Fruit fly (Drosophila melanogaster) whole organism, adult: ENCODE data around the gene Cals.

Experiments
- CG11617 ChIP-seq: fragments of 200-800 bp; sonication (Bioruptor generic); optimal IDR thresholded peaks from 2 replicates; lab custom pipeline; 2017; ENCODE audit warnings: mild to moderate bottlenecking, missing biosample characterization, missing genetic modification reagents, missing genetic modification characterization
- CG12768 ChIP-seq: fragments of 200-800 bp; sonication (Bioruptor generic); optimal IDR thresholded peaks from 2 replicates; lab custom pipeline; 2017; ENCODE audit warnings: missing biosample characterization, missing genetic modification characterization, mild to moderate bottlenecking, moderate library complexity, missing genetic modification reagents
- CG14711 ChIP-seq: fragments of 200-800 bp; sonication (Bioruptor generic); optimal IDR thresholded peaks from 2 replicates; lab custom pipeline; 2018; ENCODE audit warnings: missing biosample characterization, mild to moderate bottlenecking, missing genetic modification characterization, moderate library complexity
- CG1620 ChIP-seq: fragments of 200-800 bp; sonication (Bioruptor generic); optimal IDR thresholded peaks from 2 replicates; lab custom pipeline; 2016; ENCODE audit warnings: missing biosample characterization, missing genetic modification characterization
- CG33017 ChIP-seq: fragments of 200-800 bp; sonication (Bioruptor generic); optimal IDR thresholded peaks from 2 replicates; lab custom pipeline; 2018; ENCODE audit warnings: missing biosample characterization, mild to moderate bottlenecking, missing genetic modification characterization, moderate library complexity
- CG5204 ChIP-seq: fragments of 200-800 bp; sonication (Bioruptor generic); optimal IDR thresholded peaks from 2 replicates; lab custom pipeline; 2016; ENCODE audit warnings: missing biosample characterization, missing genetic modification characterization
- CG7045 ChIP-seq: fragments of 200-800 bp; sonication (Bioruptor generic); optimal IDR thresholded peaks from 2 replicates; lab custom pipeline; 2017; ENCODE audit warnings: missing biosample characterization, mild to moderate bottlenecking, missing genetic modification characterization
- CG7101 ChIP-seq: fragments of 200-800 bp; sonication (Bioruptor generic); optimal IDR thresholded peaks from 2 replicates; lab custom pipeline; 2018; ENCODE audit warnings: missing biosample characterization, mild to moderate bottlenecking, missing genetic modification characterization, moderate library complexity
- Clk ChIP-seq: fragments of 200-800 bp; sonication (Bioruptor generic); optimal IDR thresholded peaks from 2 replicates; lab custom pipeline; 2017; ENCODE audit warnings: missing biosample characterization, missing genetic modification characterization
- Crg-1 ChIP-seq: fragments of 200-800 bp; sonication (Bioruptor generic); optimal IDR thresholded peaks from 2 replicates; lab custom pipeline; 2016; ENCODE audit warnings: missing biosample characterization, missing genetic modification characterization
- Hr96 ChIP-seq: fragments of 200-800 bp; sonication (Bioruptor generic); optimal IDR thresholded peaks from 2 replicates; lab custom pipeline; 2016; ENCODE audit warnings: missing biosample characterization, missing genetic modification characterization
- Mnt ChIP-seq: fragments of 200-800 bp; sonication (Bioruptor generic); optimal IDR thresholded peaks from 2 replicates; lab custom pipeline; 2016; ENCODE audit warnings: missing biosample characterization, mild to moderate bottlenecking, missing genetic modification characterization
- bab1 ChIP-seq: fragments of 200-800 bp; sonication (Bioruptor generic); optimal IDR thresholded peaks from 3 replicates; lab custom pipeline; 2019; ENCODE audit warnings: missing biosample characterization, mild to moderate bottlenecking, missing genetic modification characterization, moderate library complexity
- cic ChIP-seq: fragments of 200-800 bp; sonication (Bioruptor generic); optimal IDR thresholded peaks from 2 replicates; lab custom pipeline; 2017; ENCODE audit warnings: missing biosample characterization, mild to moderate bottlenecking, missing genetic modification characterization, moderate library complexity
- cnc ChIP-seq, 2 experiments: fragments of >200 bp; optimal IDR thresholded peaks; 2 replicates each; lab custom pipeline; 2017
- kay ChIP-seq: fragments of 200-800 bp; sonication (Bioruptor generic); peaks from one replicate; lab custom pipeline; 2016; ENCODE audit warnings: missing biosample characterization, missing genetic modification characterization, borderline replicate concordance
- ovo ChIP-seq: fragments of 200-800 bp; sonication (Bioruptor generic); optimal IDR thresholded peaks from 2 replicates; lab custom pipeline; 2016; ENCODE audit warnings: missing biosample characterization, missing genetic modification characterization
- pad ChIP-seq: fragments of 200-800 bp; sonication (Bioruptor generic); optimal IDR thresholded peaks from 3 replicates; lab custom pipeline; 2017; ENCODE audit warnings: missing biosample characterization, missing genetic modification characterization, mild to moderate bottlenecking, moderate library complexity, missing genetic modification reagents
- tj ChIP-seq: fragments of 200-800 bp; sonication (Bioruptor generic); optimal IDR thresholded peaks from 3 replicates; lab custom pipeline; 2017; ENCODE audit warnings: missing biosample characterization, mild to moderate bottlenecking, missing genetic modification characterization, moderate library complexity
- toe ChIP-seq: fragments of 200-800 bp; sonication (Bioruptor generic); optimal IDR thresholded peaks from 2 replicates; lab custom pipeline; 2016; ENCODE audit warnings: missing biosample characterization, missing genetic modification characterization

The Cals gene

dm6 chr4:1127000-1127399, 3.8 kb upstream of the Cals start:
- no peak for TF ChIP-seq Crg-1 (GFP tag; lab: Kevin White, UChicago)
- no peak for TF ChIP-seq toe (GFP tag; lab: Kevin White, UChicago)
- TF ChIP-seq cic (GFP tag; lab: Kevin White, UChicago) = no peak
- no peak for TF ChIP-seq Clk (GFP tag; lab: Kevin White, UChicago)
- no peak for TF ChIP-seq pad (GFP tag; lab: Kevin White, UChicago)
- TF ChIP-seq CG1620 (GFP tag; lab: Kevin White, UChicago) = no peak
- no peak for TF ChIP-seq CG5204 (GFP tag; lab: Kevin White, UChicago)
- no peak for TF ChIP-seq tj (GFP tag; lab: Kevin White, UChicago)
- no peak for TF ChIP-seq Hr96 (GFP tag; lab: Kevin White, UChicago)
- TF ChIP-seq CG7101 = no peak
- TF ChIP-seq bab1 (GFP tag; lab: Kevin White, UChicago) = no peak
- TF ChIP-seq CG33017 (tag; lab: Kevin White, UChicago) = no peak
- TF ChIP-seq kay (GFP tag; lab: Kevin White, UChicago) = no peak

dm6 chr4:1126290-1126689, 3.1 kb upstream of the Cals start, which contains the start of gene CG11155:
TSS of gene CG11155 (plus strand) at chr4:1126602.
- TF ChIP-seq CG1620 (GFP tag; lab: Kevin White, UChicago) (no peak), kay (GFP tag; lab: Kevin White, UChicago) (peak; percentile 85)

dm6 chr4:1124494-1124780, 1.3 kb upstream of the Cals start:
- TF ChIP-seq cnc (optimal IDR thresholded peaks at IDR 0.05; lab: Kevin White, UChicago) (no peak), kay (GFP tag; lab: Kevin White, UChicago) (peak; percentile 89), CG7101 (no peak), Crg-1 (GFP tag; lab: Kevin White, UChicago) (no peak), bab1 (GFP tag; lab: Kevin White, UChicago) (no peak), CG5204 (GFP tag; lab: Kevin White, UChicago) (no peak), CG12768 (GFP tag; lab: Kevin White, UChicago) (no peak), CG33017 (tag; lab: Kevin White, UChicago) (no peak), Mnt (no peak)

dm6 chr4:1123769-1124493, 774 bp upstream of the Cals start, which contains the start of gene Arf4:
TSS of gene Arf4 (plus strand) at chr4:1124167.
- TF ChIP-seq bab1 (GFP tag; lab: Kevin White, UChicago) (peak; percentile 57), CG14711 (tag; lab: Kevin White, UChicago) (peak; percentile 12), CG5204 (GFP tag; lab: Kevin White, UChicago) (no peak)

- TF ChIP-seq kay (GFP tag; lab: Kevin White, UChicago) (peak; percentile 92), Hr96 (GFP tag; lab: Kevin White, UChicago) (no peak)
Observed at dm6 chr4:1121888-1122287, 1.3 kb downstream of the Cals start.

- peak; percentile 68 for TF ChIP-seq kay (GFP tag; lab: Kevin White, UChicago)
- no peak for TF ChIP-seq cic (GFP tag; lab: Kevin White, UChicago)
- TF ChIP-seq CG14711 (tag; lab: Kevin White, UChicago) = no peak
- no peak for TF ChIP-seq tj (GFP tag; lab: Kevin White, UChicago)
Observed at dm6 chr4:1115299-1115698, 7.9 kb downstream of the Cals start.

dm6 chr4:1112867-1113769, 10.0 kb downstream of the Cals start:
- TF ChIP-seq pad (GFP tag; lab: Kevin White, UChicago) = peak; percentile 60
- TF ChIP-seq kay (GFP tag; lab: Kevin White, UChicago) = peak; percentile 68
- TF ChIP-seq CG7045 (GFP tag; lab: Kevin White, UChicago) = no peak
- no peak for TF ChIP-seq toe (GFP tag; lab: Kevin White, UChicago)
- TF ChIP-seq CG12768 (GFP tag; lab: Kevin White, UChicago) = peak; percentile 10
- no peak for TF ChIP-seq cnc (optimal IDR thresholded peaks at IDR 0.05; lab: Kevin White, UChicago)
- peak; percentile 87 for TF ChIP-seq bab1 (GFP tag; lab: Kevin White, UChicago)
- TF ChIP-seq CG14711 (tag; lab: Kevin White, UChicago) = peak; percentile 74
- no peak for TF ChIP-seq CG5204 (GFP tag; lab: Kevin White, UChicago)
- no peak for TF ChIP-seq Mnt
- no peak for TF ChIP-seq Clk (GFP tag; lab: Kevin White, UChicago)
- TF ChIP-seq Crg-1 (GFP tag; lab: Kevin White, UChicago) = peak; percentile 9
- peak; percentile 14 for TF ChIP-seq tj (GFP tag; lab: Kevin White, UChicago)
- peak; percentile 50 for TF ChIP-seq CG33017 (tag; lab: Kevin White, UChicago)
- TF ChIP-seq Hr96 (GFP tag; lab: Kevin White, UChicago) = no peak
- no peak for TF ChIP-seq ovo
- peak; percentile 49 for TF ChIP-seq CG11617 (GFP tag; lab: Kevin White, UChicago)
- TF ChIP-seq cic (GFP tag; lab: Kevin White, UChicago) = no peak
- TF ChIP-seq CG1620 (GFP tag; lab: Kevin White, UChicago) = no peak
- TF ChIP-seq CG7101 = peak; percentile 80
